Worm (Caenorhabditis elegans) whole organism, young adult: ENCODE data around the gene sdz-1.

Source experiments
- Y53F4B.3 ChIP-seq: fragments of 200-800 bp; sonication (Bioruptor generic); IDR thresholded peaks from 2 replicates; pipeline ENCODE4 v1.3.6; 2022; ENCODE audit warnings: missing genetic modification reagents, missing genetic modification characterization, missing compliant biosample characterization
- Y53G8AR.9 ChIP-seq: fragments of 200-800 bp; sonication (Bioruptor generic); conservative IDR thresholded peaks from 2 replicates; pipeline ENCODE4 v1.3.6; 2022; ENCODE audit warnings: missing genetic modification reagents, missing genetic modification characterization, missing compliant biosample characterization
- attf-5 ChIP-seq: fragments of 200-800 bp; sonication (Bioruptor generic); optimal IDR thresholded peaks from 2 replicates; lab custom pipeline; 2018; ENCODE audit warnings: mild to moderate bottlenecking, missing genetic modification characterization, missing compliant biosample characterization
- dpl-1 ChIP-seq: fragments of 150-350 bp; optimal IDR thresholded peaks from 2 replicates; lab custom pipeline; 2014; ENCODE audit warnings: missing biosample characterization, missing genetic modification reagents, missing genetic modification characterization
- ekl-4 ChIP-seq: fragments of 200-800 bp; sonication (Bioruptor generic); IDR thresholded peaks from 2 replicates; pipeline ENCODE4 v1.3.6; 2022; ENCODE audit warnings: missing genetic modification reagents, missing genetic modification characterization, missing compliant biosample characterization
- him-1 ChIP-seq: sonication (generic microtip); optimal IDR thresholded peaks from 2 replicates; lab custom pipeline; 2016; ENCODE audit warnings: missing genotype, missing genetic modification reagents, missing genetic modification characterization, missing compliant biosample characterization
- madf-10 ChIP-seq: sonication (generic microtip); optimal IDR thresholded peaks from 2 replicates; lab custom pipeline; 2016; ENCODE audit warnings: mild to moderate bottlenecking, missing genetic modification characterization, missing compliant biosample characterization
- madf-8 ChIP-seq: fragments of 200-800 bp; sonication (Bioruptor generic); conservative IDR thresholded peaks from 2 replicates; pipeline ENCODE4 v1.3.6; 2022; ENCODE audit warnings: missing genetic modification reagents, missing genetic modification characterization, missing compliant biosample characterization
- sea-2 ChIP-seq: fragments of 200-800 bp; sonication (Bioruptor generic); IDR thresholded peaks from 2 replicates; pipeline ENCODE4 v1.3.6; 2022; ENCODE audit warnings: missing genetic modification characterization, missing compliant biosample characterization
- ztf-6 ChIP-seq: fragments of 200-800 bp; sonication (Bioruptor generic); IDR thresholded peaks from 2 replicates; pipeline ENCODE4 v1.3.6; 2022; ENCODE audit warnings: missing genetic modification reagents, missing genetic modification characterization, missing compliant biosample characterization

DNA sequence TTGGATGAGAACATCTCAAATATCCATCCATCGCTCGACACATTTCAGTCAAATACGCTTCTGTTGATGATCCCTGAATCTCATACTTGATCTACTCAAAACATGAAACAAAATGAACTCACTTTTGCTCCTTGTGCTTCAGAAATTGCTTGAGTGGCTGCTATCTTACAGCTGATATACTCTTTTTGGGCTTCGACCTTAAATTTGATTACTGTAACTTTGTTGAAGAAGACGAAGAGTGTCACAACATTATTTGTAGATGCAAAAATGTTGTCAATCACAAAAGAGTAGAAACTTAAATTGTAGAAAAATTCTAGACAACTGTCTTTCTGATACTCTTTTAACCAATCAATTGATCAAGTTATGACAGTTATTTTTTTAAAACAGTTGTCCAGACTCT, 42.4 kb upstream of the sdz-1 start:
- TF ChIP-seq madf-10 (tag; lab: Kevin White, UChicago), result no peak
- TF ChIP-seq madf-8, result no peak
- no peak for TF ChIP-seq sea-2 (GFP tag; lab: Robert Waterston, UW)
- no peak for TF ChIP-seq ztf-6
- no peak for TF ChIP-seq dpl-1
- no peak for TF ChIP-seq Y53G8AR.9
- no peak for TF ChIP-seq him-1 (tag; lab: Kevin White, UChicago)
- no peak for TF ChIP-seq Y53F4B.3 (GFP tag; lab: Robert Waterston, UW)
- no peak for TF ChIP-seq ekl-4 (GFP tag; lab: Robert Waterston, UW)
- TF ChIP-seq attf-5 (GFP tag; lab: Kevin White, UChicago), result no peak
